Fruit fly (Drosophila melanogaster): ENCODE data around the gene CG9902.
A peak's percentile ranks its signal among the peaks of the same experiment; 100 is the strongest.

Gene CG9902

dm6 chrX:16585569-16585968 is 38.2 kb upstream of the CG9902 start (continued):
- TF ChIP-seq CG3847 (GFP tag; IDR thresholded peaks at IDR 0.05), result no peak
- no peak for TF ChIP-seq CG8281 (tag; optimal IDR thresholded peaks at IDR 0.05)
- TF ChIP-seq CG32532 (GFP tag; IDR thresholded peaks at IDR 0.05), result peak; percentile 55; the same call in 1 of the 2 replicates
- TF ChIP-seq CG10654 (GFP tag; optimal IDR thresholded peaks at IDR 0.05), result no peak
- TF ChIP-seq seq (GFP tag; IDR thresholded peaks at IDR 0.05), result no peak
- no peak for TF ChIP-seq CG1529 (GFP tag; optimal IDR thresholded peaks at IDR 0.05)
- TF ChIP-seq toy (GFP tag; IDR thresholded peaks at IDR 0.05), result no peak
- peak; percentile 5 for TF ChIP-seq Fer2 (tag; optimal IDR thresholded peaks at IDR 0.05)
- peak; percentile 0 for TF ChIP-seq CG12155 (GFP tag; optimal IDR thresholded peaks at IDR 0.05)
- TF ChIP-seq CG34376 (GFP tag; optimal IDR thresholded peaks at IDR 0.05), result peak; percentile 19
- no peak for TF ChIP-seq her (GFP tag; optimal IDR thresholded peaks at IDR 0.05)
- TF ChIP-seq CG8924 (tag; optimal IDR thresholded peaks at IDR 0.05), result no peak
- peak; percentile 44; the same call in 1 of the 2 replicates for TF ChIP-seq Ada2b (GFP tag; IDR thresholded peaks at IDR 0.05)
- TF ChIP-seq NK7.1 (GFP tag; optimal IDR thresholded peaks at IDR 0.05), result no peak
- TF ChIP-seq CG6854 (GFP tag; optimal IDR thresholded peaks at IDR 0.05), result peak; percentile 5
- no peak for TF ChIP-seq CTCF (GFP tag; optimal IDR thresholded peaks at IDR 0.05)
- peak; percentile 1 for TF ChIP-seq CG10267 (tag; optimal IDR thresholded peaks at IDR 0.05)
- TF ChIP-seq mam (GFP tag; optimal IDR thresholded peaks at IDR 0.05), result no peak
- TF ChIP-seq CoRest (tag; optimal IDR thresholded peaks at IDR 0.05), result peak; percentile 24
- TF ChIP-seq bbx (GFP tag; IDR thresholded peaks at IDR 0.05; ENCODE audit: partially characterized antibody), result no peak
- TF ChIP-seq Sin3A (optimal IDR thresholded peaks at IDR 0.05), result no peak
- TF ChIP-seq fu2 (GFP tag; optimal IDR thresholded peaks at IDR 0.05), result no peak
- no peak for TF ChIP-seq zen2 (GFP tag; IDR thresholded peaks at IDR 0.05; ENCODE audit: partially characterized antibody)
- no peak for TF ChIP-seq CG2875 (GFP tag; optimal IDR thresholded peaks at IDR 0.05)
- no peak for TF ChIP-seq CG15073 (GFP tag; optimal IDR thresholded peaks at IDR 0.05)
- TF ChIP-seq CG1647 (GFP tag; optimal IDR thresholded peaks at IDR 0.05), result no peak
- TF ChIP-seq Fer3 (tag; optimal IDR thresholded peaks at IDR 0.05), result no peak
- TF ChIP-seq Spps (tag; optimal IDR thresholded peaks at IDR 0.05), result no peak
- no peak for TF ChIP-seq CG7963 (GFP tag; IDR thresholded peaks at IDR 0.05; ENCODE audit: partially characterized antibody)
- no peak for TF ChIP-seq CG17568 (GFP tag; optimal IDR thresholded peaks at IDR 0.05)
- no peak for TF ChIP-seq CG8944 (GFP tag; optimal IDR thresholded peaks at IDR 0.05)
- no peak for TF ChIP-seq HmgD (GFP tag; optimal IDR thresholded peaks at IDR 0.05)
- no peak for TF ChIP-seq Ssrp (tag; optimal IDR thresholded peaks at IDR 0.05)
- no peak for TF ChIP-seq danr (GFP tag; IDR thresholded peaks at IDR 0.05)
- TF ChIP-seq hth (optimal IDR thresholded peaks at IDR 0.05), result no peak
- TF ChIP-seq ken (GFP tag; IDR thresholded peaks at IDR 0.05), result no peak
- no peak for TF ChIP-seq CG12236 (GFP tag; optimal IDR thresholded peaks at IDR 0.05)
- TF ChIP-seq Xrp1 (GFP tag; IDR thresholded peaks at IDR 0.05), result no peak
- no peak for TF ChIP-seq hb (GFP tag; IDR thresholded peaks at IDR 0.05; ENCODE audit: partially characterized antibody)
- TF ChIP-seq tio (GFP tag; optimal IDR thresholded peaks at IDR 0.05), result no peak
- no peak for TF ChIP-seq tna (GFP tag; IDR thresholded peaks at IDR 0.05; ENCODE audit: partially characterized antibody)
- TF ChIP-seq Adf1 (GFP tag; IDR thresholded peaks at IDR 0.05), result peak; percentile 74
- peak in 1 of 2 experiments; percentile 56 for TF ChIP-seq Trl (optimal IDR thresholded peaks at IDR 0.05)
- no peak for TF ChIP-seq Trl (GFP tag; optimal IDR thresholded peaks at IDR 0.05)
- TF ChIP-seq fd102C (GFP tag; optimal IDR thresholded peaks at IDR 0.05), result no peak
- peak; percentile 60 for TF ChIP-seq row (GFP tag; IDR thresholded peaks at IDR 0.05)
- no peak for TF ChIP-seq CG11093 (GFP tag; IDR thresholded peaks at IDR 0.05)
- peak; percentile 28 for TF ChIP-seq Xbp1 (GFP tag; optimal IDR thresholded peaks at IDR 0.05)
- no peak for TF ChIP-seq inv (GFP tag; IDR thresholded peaks at IDR 0.05; ENCODE audit: partially characterized antibody)
- TF ChIP-seq caup (GFP tag; optimal IDR thresholded peaks at IDR 0.05; ENCODE audit: severe bottlenecking), result peak; percentile 5
- TF ChIP-seq chif (GFP tag; optimal IDR thresholded peaks at IDR 0.05), result no peak
- no peak for TF ChIP-seq CG4282 (GFP tag; optimal IDR thresholded peaks at IDR 0.05)
- peak; percentile 50 for TF ChIP-seq sqz (GFP tag; optimal IDR thresholded peaks at IDR 0.05)
